Worm (Caenorhabditis elegans): ENCODE measurements around the gene ptl-1.

- TF ChIP-seq pes-1 (GFP tag; IDR thresholded peaks at IDR 0.05) (no peak), ama-1 (optimal IDR thresholded peaks at IDR 0.05) (no peak), aly-1 (tag; optimal IDR thresholded peaks at IDR 0.05) (no peak), ceh-36 (tag; optimal IDR thresholded peaks at IDR 0.05) (no peak), hmbx-1 (tag; optimal IDR thresholded peaks at IDR 0.05) (no peak), B0310.2 (tag; optimal IDR thresholded peaks at IDR 0.05) (no peak), sea-1 (GFP tag; conservative IDR thresholded peaks at IDR 0.05) (no peak), hmg-4 (GFP tag; optimal IDR thresholded peaks at IDR 0.05) (no peak), scrt-1 (GFP tag; IDR thresholded peaks at IDR 0.05) (no peak), hnd-1 (tag; optimal IDR thresholded peaks at IDR 0.05) (no peak), tbx-11 (GFP tag; IDR thresholded peaks at IDR 0.05) (no peak), flt-1 (GFP tag; IDR thresholded peaks at IDR 0.05) (no peak)
These were observed 36.9 kb upstream of the ptl-1 start for ce11 chrIII:728074-728473.

Data from whole organism, early embryonic.